Worm (Caenorhabditis elegans) whole organism, late embryonic: Measurements from ENCODE around the gene gur-4.

Experiments
- C08G9.2 ChIP-seq: sonication (generic microtip); optimal IDR thresholded peaks from 2 replicates; lab custom pipeline; 2016; ENCODE audit warnings: mild to moderate bottlenecking, missing genetic modification characterization, moderate library complexity, missing compliant biosample characterization
- C38D4.7 ChIP-seq: fragments of 200-800 bp; sonication (Bioruptor generic); optimal IDR thresholded peaks from 2 replicates; lab custom pipeline; 2018; ENCODE audit warnings: mild to moderate bottlenecking, missing genetic modification characterization, moderate library complexity, missing compliant biosample characterization
- K02D7.2 ChIP-seq: sonication (generic microtip); optimal IDR thresholded peaks from 2 replicates; lab custom pipeline; 2017; ENCODE audit warnings: mild to moderate bottlenecking, missing genetic modification characterization, missing compliant biosample characterization
- K09A11.1 ChIP-seq: sonication (generic microtip); optimal IDR thresholded peaks from 2 replicates; lab custom pipeline; 2017; ENCODE audit warnings: antibody characterized with exemption, mild to moderate bottlenecking, missing genetic modification characterization, missing compliant biosample characterization; ENCODE audit not compliant: insufficient read depth
- Y22D7AL.16 ChIP-seq: sonication (generic microtip); optimal IDR thresholded peaks from 2 replicates; lab custom pipeline; 2016; ENCODE audit warnings: missing genetic modification characterization, missing compliant biosample characterization
- ahr-1 ChIP-seq: sonication (generic microtip); optimal IDR thresholded peaks from 2 replicates; lab custom pipeline; 2016; ENCODE audit warnings: missing genetic modification characterization, missing compliant biosample characterization
- ama-1 ChIP-seq: fragments of 150-350 bp; optimal IDR thresholded peaks from 2 replicates; lab custom pipeline; 2014
- ceh-19 ChIP-seq: fragments of 200-800 bp; sonication (Bioruptor generic); optimal IDR thresholded peaks from 2 replicates; lab custom pipeline; 2018; ENCODE audit warnings: mild to moderate bottlenecking, missing genetic modification characterization, missing compliant biosample characterization
- ceh-24 ChIP-seq: sonication (generic microtip); optimal IDR thresholded peaks from 2 replicates; lab custom pipeline; 2016; ENCODE audit warnings: mild to moderate bottlenecking, missing genetic modification characterization, missing compliant biosample characterization
- ceh-31 ChIP-seq: sonication (generic microtip); optimal IDR thresholded peaks from 2 replicates; lab custom pipeline; 2016; ENCODE audit warnings: missing genetic modification characterization, missing compliant biosample characterization
- ceh-34 ChIP-seq: sonication (generic microtip); optimal IDR thresholded peaks from 2 replicates; lab custom pipeline; 2016; ENCODE audit warnings: mild to moderate bottlenecking, missing genetic modification characterization, missing compliant biosample characterization
- ceh-6 ChIP-seq: fragments of 200-800 bp; sonication (Bioruptor generic); optimal IDR thresholded peaks from 2 replicates; lab custom pipeline; 2018; ENCODE audit warnings: mild to moderate bottlenecking, missing genetic modification characterization, missing compliant biosample characterization
- ceh-9 ChIP-seq: sonication (generic microtip); optimal IDR thresholded peaks from 2 replicates; lab custom pipeline; 2016; ENCODE audit warnings: mild to moderate bottlenecking, missing genetic modification characterization, inconsistent platforms, missing compliant biosample characterization
- dmd-4 ChIP-seq: sonication (generic microtip); optimal IDR thresholded peaks from 2 replicates; lab custom pipeline; 2016; ENCODE audit warnings: borderline replicate concordance, missing genetic modification characterization, missing compliant biosample characterization
- elt-4 ChIP-seq: sonication (generic microtip); optimal IDR thresholded peaks from 2 replicates; lab custom pipeline; 2016; ENCODE audit warnings: missing genetic modification characterization, missing compliant biosample characterization
- ets-4 ChIP-seq: sonication (generic microtip); optimal IDR thresholded peaks from 2 replicates; lab custom pipeline; 2016; ENCODE audit warnings: missing genetic modification characterization, missing compliant biosample characterization
- fkh-6 ChIP-seq: sonication (generic microtip); optimal IDR thresholded peaks from 2 replicates; lab custom pipeline; 2016; ENCODE audit warnings: missing genetic modification characterization, missing compliant biosample characterization
- gmeb-2 ChIP-seq: sonication (generic microtip); optimal IDR thresholded peaks from 2 replicates; lab custom pipeline; 2016; ENCODE audit warnings: missing genetic modification characterization, inconsistent platforms, missing compliant biosample characterization
- hlh-13 ChIP-seq: fragments of 200-800 bp; sonication (Bioruptor generic); optimal IDR thresholded peaks from 2 replicates; lab custom pipeline; 2018; ENCODE audit warnings: mild to moderate bottlenecking, missing genetic modification characterization, missing compliant biosample characterization
- hlh-15 ChIP-seq: sonication (generic microtip); optimal IDR thresholded peaks from 2 replicates; lab custom pipeline; 2016; ENCODE audit warnings: missing genetic modification characterization, missing compliant biosample characterization
- hlh-6 ChIP-seq: sonication (generic microtip); optimal IDR thresholded peaks from 2 replicates; lab custom pipeline; 2016; ENCODE audit warnings: missing genotype, missing genetic modification characterization, missing compliant biosample characterization
- lin-11 ChIP-seq: fragments of 200-800 bp; sonication (Bioruptor generic); optimal IDR thresholded peaks from 2 replicates; lab custom pipeline; 2018; ENCODE audit warnings: mild to moderate bottlenecking, missing genetic modification characterization, missing compliant biosample characterization
- madf-2 ChIP-seq: sonication (generic microtip); optimal IDR thresholded peaks from 2 replicates; lab custom pipeline; 2017; ENCODE audit warnings: missing genetic modification characterization, missing compliant biosample characterization
- mec-3 ChIP-seq: sonication (generic microtip); optimal IDR thresholded peaks from 2 replicates; lab custom pipeline; 2016; ENCODE audit warnings: borderline replicate concordance, missing genetic modification characterization, missing compliant biosample characterization
- nfya-1 ChIP-seq: sonication (generic microtip); optimal IDR thresholded peaks from 2 replicates; lab custom pipeline; 2017; ENCODE audit warnings: missing genetic modification characterization, mild to moderate bottlenecking, missing compliant biosample characterization, antibody characterized with exemption, moderate library complexity
- odd-2 ChIP-seq: sonication (generic microtip); optimal IDR thresholded peaks from 2 replicates; lab custom pipeline; 2017; ENCODE audit warnings: antibody characterized with exemption, mild to moderate bottlenecking, missing genetic modification characterization, missing compliant biosample characterization
- pag-3 ChIP-seq: sonication (generic microtip); optimal IDR thresholded peaks from 2 replicates; lab custom pipeline; 2016; ENCODE audit warnings: missing compliant biosample characterization, missing genetic modification characterization, borderline replicate concordance
- pha-2 ChIP-seq: sonication (generic microtip); optimal IDR thresholded peaks from 2 replicates; lab custom pipeline; 2017; ENCODE audit warnings: mild to moderate bottlenecking, missing genetic modification characterization, missing compliant biosample characterization
- pqm-1 ChIP-seq: sonication (generic microtip); optimal IDR thresholded peaks from 2 replicates; lab custom pipeline; 2016; ENCODE audit warnings: missing genetic modification characterization, missing compliant biosample characterization
- pros-1 ChIP-seq: fragments of 150-350 bp; optimal IDR thresholded peaks from 2 replicates; lab custom pipeline; 2014; ENCODE audit warnings: missing biosample characterization, missing genetic modification reagents, missing genetic modification characterization
- ref-2 ChIP-seq: sonication (generic microtip); optimal IDR thresholded peaks from 2 replicates; lab custom pipeline; 2016; ENCODE audit warnings: missing genetic modification characterization, missing compliant biosample characterization
- sdc-2 ChIP-seq: sonication (generic microtip); optimal IDR thresholded peaks from 2 replicates; lab custom pipeline; 2016; ENCODE audit warnings: missing genotype, missing genetic modification characterization, missing compliant biosample characterization
- tbx-7 ChIP-seq: sonication (generic microtip); optimal IDR thresholded peaks from 2 replicates; lab custom pipeline; 2016; ENCODE audit warnings: missing genotype, missing genetic modification characterization, missing compliant biosample characterization
- ttx-3 ChIP-seq: sonication (generic microtip); optimal IDR thresholded peaks from 2 replicates; lab custom pipeline; 2016; ENCODE audit warnings: missing genetic modification reagents, missing genetic modification characterization, missing compliant biosample characterization
- unc-3 ChIP-seq, 2 experiments: fragments of 200-800 bp in 1 of 2; sonication (Bioruptor generic) in 1 of 2; sonication (generic microtip) in 1 of 2; conservative IDR thresholded peaks in 1 of 2; optimal IDR thresholded peaks in 1 of 2; 2 replicates each; pipeline versions ENCODE4 v1.3.6 to Lab custom; 2016 to 2022; ENCODE audit warnings: missing compliant biosample characterization in 2 of 2, missing genetic modification characterization in 2 of 2, missing genetic modification reagents in 1 of 2
- unc-55 ChIP-seq: sonication (generic microtip); optimal IDR thresholded peaks from 2 replicates; lab custom pipeline; 2017; ENCODE audit warnings: missing biosample characterization, missing genetic modification reagents, missing genetic modification characterization
- ztf-16 ChIP-seq: sonication (generic microtip); optimal IDR thresholded peaks from 2 replicates; lab custom pipeline; 2017; ENCODE audit warnings: missing genetic modification characterization, missing compliant biosample characterization

The gur-4 gene

DNA sequence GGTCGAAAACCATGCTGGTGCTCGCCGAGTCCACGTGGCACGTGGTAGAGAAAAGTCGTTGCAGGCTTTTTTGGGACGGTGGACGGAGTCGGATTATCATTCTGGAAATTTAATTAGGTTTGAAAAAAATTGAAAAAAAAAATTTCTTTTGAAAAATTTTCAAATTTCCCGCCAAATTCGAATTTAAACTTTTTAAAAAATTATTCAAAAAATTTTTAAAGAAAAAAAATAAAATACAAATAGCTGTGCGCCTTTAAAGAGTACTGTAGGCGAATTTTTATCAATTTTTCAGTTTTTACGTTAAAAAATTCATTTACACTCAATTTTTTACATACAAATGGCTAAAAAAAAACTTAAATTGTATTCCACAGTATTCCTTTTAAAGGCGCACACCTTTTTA is 22.3 kb downstream of the gur-4 start, which contains the start of gene K09E4.3:
TSS of gene K09E4.3 (minus strand) at position 101 of the 400 bp plus-strand sequence.
- TF ChIP-seq Y22D7AL.16 (tag; lab: Kevin White, UChicago) (no peak), K02D7.2 (no peak), odd-2 (tag; lab: Kevin White, UChicago) (no peak), K09A11.1 (no peak), dmd-4 (tag; lab: Kevin White, UChicago) (no peak), nfya-1 (tag; lab: Kevin White, UChicago) (no peak), unc-55 (GFP tag; lab: Kevin White, UChicago) (no peak)

DNA sequence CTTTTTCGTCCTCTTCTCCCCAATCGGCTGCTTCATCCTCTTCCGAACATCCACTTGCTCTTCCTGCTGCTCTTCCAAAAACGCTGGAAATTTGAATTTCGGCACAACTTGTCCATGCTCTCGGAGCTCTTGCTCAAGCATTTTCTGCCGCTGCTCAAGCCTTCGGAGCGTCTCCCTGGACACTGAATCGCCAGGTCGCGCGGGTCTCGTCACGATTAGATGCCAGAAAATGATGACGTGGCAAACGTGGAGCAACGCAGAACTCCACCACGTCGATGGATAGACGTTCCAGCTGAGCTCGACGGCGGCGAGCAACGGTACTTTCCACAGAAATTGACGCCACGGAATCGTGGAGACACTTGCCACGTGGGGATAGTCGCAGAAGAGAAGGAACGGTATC is 24.6 kb downstream of the gur-4 start:
- peak; percentile 73 for TF ChIP-seq elt-4 (tag; lab: Kevin White, UChicago)
- no peak for TF ChIP-seq tbx-7 (tag; lab: Kevin White, UChicago)
- no peak for TF ChIP-seq ceh-6
- no peak for TF ChIP-seq C08G9.2 (tag; lab: Kevin White, UChicago)

DNA sequence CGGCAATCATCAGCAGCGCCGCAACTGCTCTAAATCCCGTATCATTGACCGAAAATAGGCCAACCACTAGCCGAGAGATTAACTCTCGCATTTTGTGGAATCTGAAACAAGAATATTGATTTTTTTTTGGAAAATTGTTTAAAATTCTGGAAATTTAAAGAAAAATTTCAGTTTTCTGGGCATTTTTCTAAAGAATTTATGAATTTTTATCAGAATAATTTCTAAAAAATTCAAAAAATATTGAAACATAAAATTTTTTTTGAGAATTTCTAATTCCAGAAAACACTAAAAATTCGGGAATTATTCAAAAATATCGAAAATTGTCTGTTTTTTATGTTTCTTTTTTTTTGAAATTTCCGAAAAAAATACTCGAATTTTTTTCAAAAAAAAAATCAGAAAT is 28.2 kb downstream of the gur-4 start, which contains the start of gene algn-3:
TSS of gene algn-3 (minus strand) at position 101 of the 400 bp plus-strand sequence.
- TF ChIP-seq ets-4 (tag; lab: Kevin White, UChicago): no peak
- TF ChIP-seq unc-3 (GFP tag; conservative IDR thresholded peaks at IDR 0.05; lab: Robert Waterston, UW): no peak
- TF ChIP-seq unc-3 (tag; optimal IDR thresholded peaks at IDR 0.05; lab: Kevin White, UChicago): no peak
- no peak for TF ChIP-seq sdc-2 (tag; lab: Kevin White, UChicago)
- TF ChIP-seq hlh-13 (GFP tag; lab: Kevin White, UChicago): no peak
- no peak for TF ChIP-seq fkh-6 (tag; lab: Kevin White, UChicago)
- no peak for TF ChIP-seq ceh-9 (tag; lab: Kevin White, UChicago)
- no peak for TF ChIP-seq ttx-3
- TF ChIP-seq pros-1: no peak
- TF ChIP-seq pha-2 (tag; lab: Kevin White, UChicago): no peak
- no peak for TF ChIP-seq ceh-19 (GFP tag; lab: Kevin White, UChicago)
- TF ChIP-seq ceh-24 (tag; lab: Kevin White, UChicago): no peak
- no peak for TF ChIP-seq mec-3
- TF ChIP-seq ama-1: no peak
- no peak for TF ChIP-seq ztf-16 (tag; lab: Kevin White, UChicago)
- TF ChIP-seq pqm-1 (tag; lab: Kevin White, UChicago): no peak
- TF ChIP-seq madf-2 (tag; lab: Kevin White, UChicago): no peak
- TF ChIP-seq hlh-15: no peak
- TF ChIP-seq hlh-6 (tag; lab: Kevin White, UChicago): no peak
- no peak for TF ChIP-seq lin-11 (tag; lab: Kevin White, UChicago)
- TF ChIP-seq elt-4 (tag; lab: Kevin White, UChicago): no peak

DNA sequence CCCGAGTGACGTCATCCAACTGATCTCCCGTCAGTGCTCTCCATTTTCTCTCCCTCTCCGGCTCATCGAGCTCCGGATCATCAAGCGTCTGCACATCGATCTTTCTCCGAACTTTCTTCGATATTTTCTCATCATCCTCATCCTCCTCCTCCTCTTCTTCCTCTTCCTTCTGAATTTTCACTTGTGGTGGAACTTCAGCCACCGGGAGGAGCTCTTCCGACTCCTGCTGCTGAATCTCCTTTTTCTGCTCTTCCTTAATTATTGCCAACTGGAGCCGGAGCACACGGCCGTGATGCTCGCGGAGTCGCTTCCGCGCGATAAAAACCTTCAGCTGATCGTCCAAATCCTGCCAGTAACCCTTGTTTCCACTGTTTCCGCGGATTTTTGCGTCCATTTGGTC is 31.7 kb downstream of the gur-4 start:
- TF ChIP-seq Y22D7AL.16 (tag; lab: Kevin White, UChicago): no peak
- no peak for TF ChIP-seq hlh-15

DNA sequence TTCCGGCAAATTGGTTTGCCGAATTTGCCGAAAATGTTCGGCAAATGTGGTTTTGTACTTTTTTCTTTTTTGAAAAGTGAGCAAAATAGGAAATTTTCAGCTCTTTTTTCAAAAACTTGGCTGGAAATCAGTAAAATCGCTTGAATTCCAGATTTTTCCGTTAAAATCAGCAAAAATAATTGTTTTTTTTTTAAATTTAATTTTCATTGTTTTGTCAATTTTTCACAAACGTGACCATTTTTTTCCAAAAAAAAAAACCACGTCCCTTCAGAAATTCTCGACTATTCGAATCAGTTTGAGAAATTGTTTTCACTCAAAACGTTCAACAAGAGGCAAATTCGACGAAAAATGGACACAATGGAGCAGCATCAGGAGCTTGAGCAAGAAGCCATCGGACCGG is 33.0 kb downstream of the gur-4 start, which contains the start of gene K09E4.1:
TSS of gene K09E4.1 (plus strand) at position 301 of the 400 bp plus-strand sequence.
- TF ChIP-seq sdc-2 (tag; lab: Kevin White, UChicago): no peak
- TF ChIP-seq C38D4.7: no peak
- no peak for TF ChIP-seq ceh-34 (tag; lab: Kevin White, UChicago)
- TF ChIP-seq gmeb-2 (tag; lab: Kevin White, UChicago): no peak
- no peak for TF ChIP-seq ref-2 (tag; lab: Kevin White, UChicago)
- TF ChIP-seq tbx-7 (tag; lab: Kevin White, UChicago): no peak
- TF ChIP-seq unc-55 (GFP tag; lab: Kevin White, UChicago): no peak
- no peak for TF ChIP-seq ceh-31 (tag; lab: Kevin White, UChicago)
- TF ChIP-seq ahr-1 (tag; lab: Kevin White, UChicago): no peak
- no peak for TF ChIP-seq pag-3 (tag; lab: Kevin White, UChicago)
